Worm (Caenorhabditis elegans): ENCODE results near the gene pcrg-1.
A peak's percentile ranks its signal among the peaks of the same experiment; 100 is the strongest.

- TF ChIP-seq unc-62 (GFP tag; optimal IDR thresholded peaks at IDR 0.05) = no peak
- peak in 1 of 2 experiments; percentile 77 for TF ChIP-seq mdl-1 (tag; optimal IDR thresholded peaks at IDR 0.05)
- peak; percentile 89 for TF ChIP-seq nhr-90 (tag; optimal IDR thresholded peaks at IDR 0.05; ENCODE audit: poor library complexity)
- peak; percentile 54 to 81 for TF ChIP-seq lsy-2 (tag; optimal IDR thresholded peaks at IDR 0.05)
- peak; percentile 73 for TF ChIP-seq C16A3.4 (tag; optimal IDR thresholded peaks at IDR 0.05)
- no peak for TF ChIP-seq hpl-2 (GFP tag; optimal IDR thresholded peaks at IDR 0.05)
- peak; percentile 84 for TF ChIP-seq sup-37 (GFP tag; optimal IDR thresholded peaks at IDR 0.05)
- TF ChIP-seq ces-1 (GFP tag; optimal IDR thresholded peaks at IDR 0.05) = no peak
- no peak for TF ChIP-seq hlh-4 (tag; optimal IDR thresholded peaks at IDR 0.05)
- TF ChIP-seq xbp-1 (tag; optimal IDR thresholded peaks at IDR 0.05) = peak; percentile 76
- peak; percentile 41 for TF ChIP-seq nhr-77 (tag; optimal IDR thresholded peaks at IDR 0.05)
- no peak for TF ChIP-seq nhr-28 (tag; optimal IDR thresholded peaks at IDR 0.05)
- no peak for TF ChIP-seq fkh-4 (tag; optimal IDR thresholded peaks at IDR 0.05; ENCODE audit: borderline replicate concordance)
- TF ChIP-seq ama-1 (optimal IDR thresholded peaks at IDR 0.05) = no peak
Observed at ce11 chrII:7200051-7200599, at the start of gene pcrg-1.

Measured in whole organism, L1 larva.